5 fruit fly cellular contexts compared by ENCODE assay signal in the genomic region with DNA sequence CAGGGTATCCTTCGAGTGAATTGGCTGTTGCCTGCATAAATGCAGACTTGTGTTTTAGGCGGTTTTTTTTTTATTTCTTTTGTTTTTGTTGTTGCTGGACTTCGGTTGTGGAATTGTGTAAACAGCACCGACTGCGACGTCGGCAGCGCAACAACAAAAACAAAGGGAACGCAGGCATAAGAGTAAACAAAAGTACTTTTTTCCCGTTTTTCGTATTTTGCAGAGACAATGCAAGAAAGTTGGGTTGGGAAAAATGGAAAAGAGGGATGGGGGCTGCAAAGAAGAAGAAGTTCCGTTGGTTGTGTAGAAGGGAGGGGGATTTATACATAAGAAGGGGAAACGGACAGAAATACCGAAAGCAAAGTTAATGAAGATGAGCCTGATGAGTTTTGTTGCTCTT.
TF ChIP-seq lines count a peak whose summit lies in the region.

No protein-coding gene starts in this region.

- TF ChIP-seq CTCF in whole organism, embryonic (GFP tag; optimal IDR thresholded peaks at IDR 0.05; lab: Kevin White, UChicago): no peak

TF ChIP-seq in whole organism, adult, 20 proteins besides CTCF, POLR2A, EP300 and RAD21:
- TF ChIP-seq tj (GFP tag; optimal IDR thresholded peaks at IDR 0.05; lab: Kevin White, UChicago) (peak; percentile 62), Hr96 (GFP tag; optimal IDR thresholded peaks at IDR 0.05; lab: Kevin White, UChicago) (no peak), pad (GFP tag; optimal IDR thresholded peaks at IDR 0.05; lab: Kevin White, UChicago) (peak; percentile 98), Clk (GFP tag; optimal IDR thresholded peaks at IDR 0.05; lab: Kevin White, UChicago) (no peak), ovo (GFP tag; optimal IDR thresholded peaks at IDR 0.05; lab: Kevin White, UChicago) (peak; percentile 49)

TF ChIP-seq in whole organism, embryonic, 481 proteins besides CTCF, POLR2A, EP300 and RAD21 (continues in another document):
- TF ChIP-seq br (optimal IDR thresholded peaks at IDR 0.05; lab: Kevin White, UChicago): no peak
- TF ChIP-seq CG1602 (GFP tag; optimal IDR thresholded peaks at IDR 0.05; lab: Kevin White, UChicago): no peak
- TF ChIP-seq CG3407 (GFP tag; optimal IDR thresholded peaks at IDR 0.05; lab: Kevin White, UChicago): no peak
- no peak for TF ChIP-seq D19A (tag; optimal IDR thresholded peaks at IDR 0.05; lab: Kevin White, UChicago)
- TF ChIP-seq CG13296 (GFP tag; optimal IDR thresholded peaks at IDR 0.05; lab: Kevin White, UChicago): no peak
- TF ChIP-seq CG33213 (GFP tag; optimal IDR thresholded peaks at IDR 0.05; lab: Kevin White, UChicago): no peak
- TF ChIP-seq CG3726 (GFP tag; IDR thresholded peaks at IDR 0.05; lab: Robert Waterston, UW): no peak
- no peak for TF ChIP-seq vfl (GFP tag; optimal IDR thresholded peaks at IDR 0.05; lab: Kevin White, UChicago)
- no peak for TF ChIP-seq jing (GFP tag; optimal IDR thresholded peaks at IDR 0.05; lab: Kevin White, UChicago)
- TF ChIP-seq crol (GFP tag; IDR thresholded peaks at IDR 0.05; lab: Robert Waterston, UW): peak; percentile 57
- TF ChIP-seq CG7928 (GFP tag; optimal IDR thresholded peaks at IDR 0.05; lab: Kevin White, UChicago): no peak
- TF ChIP-seq ap (GFP tag; IDR thresholded peaks at IDR 0.05; lab: Robert Waterston, UW): no peak
- TF ChIP-seq lab (GFP tag; optimal IDR thresholded peaks at IDR 0.05; lab: Kevin White, UChicago): no peak
- no peak for TF ChIP-seq CG18262 (tag; optimal IDR thresholded peaks at IDR 0.05; lab: Kevin White, UChicago)
- TF ChIP-seq mirr (GFP tag; optimal IDR thresholded peaks at IDR 0.05; lab: Kevin White, UChicago): no peak
- no peak for TF ChIP-seq fd3F (GFP tag; optimal IDR thresholded peaks at IDR 0.05; lab: Kevin White, UChicago)
- no peak for TF ChIP-seq CG6272 (GFP tag; IDR thresholded peaks at IDR 0.05; lab: Robert Waterston, UW)
- TF ChIP-seq CG14860 (GFP tag; IDR thresholded peaks at IDR 0.05; lab: Robert Waterston, UW; ENCODE audit: partially characterized antibody): no peak
- no peak for TF ChIP-seq Optix (GFP tag; IDR thresholded peaks at IDR 0.05; lab: Robert Waterston, UW)
- no peak for TF ChIP-seq Dp (GFP tag; optimal IDR thresholded peaks at IDR 0.05; lab: Kevin White, UChicago)
- TF ChIP-seq mam (GFP tag; optimal IDR thresholded peaks at IDR 0.05; lab: Kevin White, UChicago): no peak
- peak; percentile 80 for TF ChIP-seq CG4360 (GFP tag; IDR thresholded peaks at IDR 0.05; lab: Robert Waterston, UW)

TF ChIP-seq in whole organism, prepupa, 60 proteins besides CTCF, POLR2A, EP300 and RAD21 (continues in another document):
- TF ChIP-seq achi (GFP tag; optimal IDR thresholded peaks at IDR 0.05; lab: Kevin White, UChicago) (no peak), Hr39 (GFP tag; optimal IDR thresholded peaks at IDR 0.05; lab: Kevin White, UChicago) (no peak), eg (GFP tag; IDR thresholded peaks at IDR 0.05; lab: Robert Waterston, UW) (peak; percentile 57; the same call in 2 of the 3 replicates), CG31627 (GFP tag; optimal IDR thresholded peaks at IDR 0.05; lab: Kevin White, UChicago) (no peak), fd85E (GFP tag; optimal IDR thresholded peaks at IDR 0.05; lab: Kevin White, UChicago) (peak; percentile 30), CG6854 (GFP tag; optimal IDR thresholded peaks at IDR 0.05; lab: Kevin White, UChicago) (peak; percentile 79), CG11294 (GFP tag; IDR thresholded peaks at IDR 0.05; lab: Robert Waterston, UW) (no peak), CG10631 (GFP tag; optimal IDR thresholded peaks at IDR 0.05; lab: Kevin White, UChicago) (no peak), CG10669 (GFP tag; optimal IDR thresholded peaks at IDR 0.05; lab: Kevin White, UChicago) (peak; percentile 7), Blimp-1 (GFP tag; optimal IDR thresholded peaks at IDR 0.05; lab: Kevin White, UChicago) (peak; percentile 33), Smox (GFP tag; optimal IDR thresholded peaks at IDR 0.05; lab: Kevin White, UChicago) (no peak), ss (GFP tag; optimal IDR thresholded peaks at IDR 0.05; lab: Kevin White, UChicago) (peak; percentile 47 to 48), dsx (GFP tag; optimal IDR thresholded peaks at IDR 0.05; lab: Kevin White, UChicago; ENCODE audit: poor library complexity, severe bottlenecking) (peak; percentile 55), Sox14 (GFP tag; optimal IDR thresholded peaks at IDR 0.05; lab: Kevin White, UChicago) (peak; percentile 51), fd59A (GFP tag; optimal IDR thresholded peaks at IDR 0.05; lab: Kevin White, UChicago) (no peak), vri (GFP tag; optimal IDR thresholded peaks at IDR 0.05; lab: Kevin White, UChicago) (no peak), CG8632 (GFP tag; optimal IDR thresholded peaks at IDR 0.05; lab: Kevin White, UChicago) (no peak), OdsH (GFP tag; optimal IDR thresholded peaks at IDR 0.05; lab: Kevin White, UChicago) (peak; percentile 3), CG8319 (GFP tag; optimal IDR thresholded peaks at IDR 0.05; lab: Kevin White, UChicago) (no peak), fkh (GFP tag; optimal IDR thresholded peaks at IDR 0.05; lab: Kevin White, UChicago) (peak; percentile 38), pdm3 (GFP tag; optimal IDR thresholded peaks at IDR 0.05; lab: Kevin White, UChicago) (no peak)

TF ChIP-seq in whole organism, pupa, 21 proteins besides CTCF, POLR2A, EP300 and RAD21:
- 0 out of 3 replicates have a peak, but pooled peaks have one; percentile 53 for TF ChIP-seq fd96Ca (GFP tag; IDR thresholded peaks at IDR 0.05; lab: Robert Waterston, UW)
- no peak for TF ChIP-seq CG32121 (GFP tag; IDR thresholded peaks at IDR 0.05; lab: Robert Waterston, UW)
- TF ChIP-seq CG4496 (GFP tag; IDR thresholded peaks at IDR 0.05; lab: Robert Waterston, UW): peak; percentile 55
- peak; percentile 66 for TF ChIP-seq gl (tag; optimal IDR thresholded peaks at IDR 0.05; lab: Kevin White, UChicago)
- TF ChIP-seq CG34367 (tag; optimal IDR thresholded peaks at IDR 0.05; lab: Kevin White, UChicago): no peak
- no peak for TF ChIP-seq rn (GFP tag; IDR thresholded peaks at IDR 0.05; lab: Robert Waterston, UW)
- TF ChIP-seq Pif1B (GFP tag; optimal IDR thresholded peaks at IDR 0.05; lab: Kevin White, UChicago): peak; percentile 50
- peak; percentile 35; the same call in 1 of the 2 replicates for TF ChIP-seq CG12605 (GFP tag; IDR thresholded peaks at IDR 0.05; lab: Robert Waterston, UW)
- TF ChIP-seq Ets98B (GFP tag; IDR thresholded peaks at IDR 0.05; lab: Robert Waterston, UW): peak; percentile 40; the same call in 1 of the 2 replicates
- TF ChIP-seq CG8159 (tag; optimal IDR thresholded peaks at IDR 0.05; lab: Kevin White, UChicago): no peak
- TF ChIP-seq CG10348 (GFP tag; IDR thresholded peaks at IDR 0.05; lab: Robert Waterston, UW): no peak
- TF ChIP-seq CG13204 (GFP tag; optimal IDR thresholded peaks at IDR 0.05; lab: Kevin White, UChicago): peak; percentile 21
- TF ChIP-seq Pif1A (GFP tag; optimal IDR thresholded peaks at IDR 0.05; lab: Kevin White, UChicago): peak; percentile 35

TF ChIP-seq in whole organism, wandering third instar larva, 38 proteins besides CTCF, POLR2A, EP300 and RAD21:
- TF ChIP-seq dmrt93B (GFP tag; optimal IDR thresholded peaks at IDR 0.05; lab: Kevin White, UChicago) (no peak), rgr (GFP tag; optimal IDR thresholded peaks at IDR 0.05; lab: Kevin White, UChicago) (peak; percentile 19), Rel (GFP tag; optimal IDR thresholded peaks at IDR 0.05; lab: Kevin White, UChicago) (no peak), Rel (tag; optimal IDR thresholded peaks at IDR 0.05; lab: Kevin White, UChicago) (peak; percentile 7), psq (GFP tag; optimal IDR thresholded peaks at IDR 0.05; lab: Kevin White, UChicago) (peak; percentile 38), Hnf4 (GFP tag; optimal IDR thresholded peaks at IDR 0.05; lab: Kevin White, UChicago) (peak; percentile 18), Myc (optimal IDR thresholded peaks at IDR 0.05; lab: Kevin White, UChicago) (no peak)
